Worm (Caenorhabditis elegans): ENCODE measurements around the gene srd-32.

The srd-32 gene

ce11 chrV:4865364-4865763 is at the start of gene srd-32:
TSS of gene srd-32 (plus strand) at chrV:4865664.
- TF ChIP-seq elt-2 (tag; optimal IDR thresholded peaks at IDR 0.05) (no peak), daf-12 (tag; optimal IDR thresholded peaks at IDR 0.05) (no peak), lin-39 (tag; optimal IDR thresholded peaks at IDR 0.05) (no peak), ztf-11 (tag; optimal IDR thresholded peaks at IDR 0.05) (no peak), fkh-2 (tag; optimal IDR thresholded peaks at IDR 0.05) (no peak), nhr-237 (tag; optimal IDR thresholded peaks at IDR 0.05) (no peak), egl-5 (tag; optimal IDR thresholded peaks at IDR 0.05) (no peak), elt-3 (tag; optimal IDR thresholded peaks at IDR 0.05) (no peak), mml-1 (tag; optimal IDR thresholded peaks at IDR 0.05) (no peak), nhr-77 (tag; optimal IDR thresholded peaks at IDR 0.05) (no peak)

DNA sequence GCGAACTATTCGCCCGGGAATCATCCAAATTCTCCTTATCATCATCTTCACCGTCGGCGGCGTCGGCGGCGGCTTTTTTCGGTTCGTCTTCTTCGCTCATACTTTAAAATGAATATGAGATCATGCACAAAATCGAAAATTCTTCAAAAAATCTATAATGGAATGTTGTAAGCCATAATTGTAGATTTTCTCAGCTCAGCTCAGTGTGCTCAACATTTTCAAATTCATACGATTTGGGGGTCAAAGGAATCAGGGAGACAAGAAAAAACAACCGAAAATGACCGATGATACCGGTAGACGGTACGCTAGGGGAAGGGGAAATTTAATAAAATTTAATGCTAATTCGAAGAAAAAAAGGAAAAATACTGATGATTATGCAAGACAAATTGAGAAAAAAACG is 46.9 kb upstream of the srd-32 start, which contains the start of gene ccep-97:
ccep-97 (minus strand) TSS at position 101 of the 400 bp plus-strand sequence.
- TF ChIP-seq nhr-12 (tag; optimal IDR thresholded peaks at IDR 0.05) (no peak), nhr-28 (tag; optimal IDR thresholded peaks at IDR 0.05) (no peak), egl-27 (tag; optimal IDR thresholded peaks at IDR 0.05) (no peak), mml-1 (tag; optimal IDR thresholded peaks at IDR 0.05) (no peak), hmg-11 (tag; optimal IDR thresholded peaks at IDR 0.05) (no peak), nhr-43 (tag; optimal IDR thresholded peaks at IDR 0.05; ENCODE audit: poor library complexity, severe bottlenecking) (no peak), snpc-4 (tag; optimal IDR thresholded peaks at IDR 0.05) (no peak), zag-1 (tag; optimal IDR thresholded peaks at IDR 0.05) (no peak), unc-39 (tag; optimal IDR thresholded peaks at IDR 0.05) (no peak), elt-1 (tag; optimal IDR thresholded peaks at IDR 0.05) (no peak), lin-15B (tag; optimal IDR thresholded peaks at IDR 0.05) (no peak), fos-1 (tag; optimal IDR thresholded peaks at IDR 0.05) (no peak), nhr-25 (tag; optimal IDR thresholded peaks at IDR 0.05) (no peak), nhr-76 (tag; optimal IDR thresholded peaks at IDR 0.05) (no peak), fkh-10 (GFP tag; optimal IDR thresholded peaks at IDR 0.05) (no peak), jun-1 (tag; optimal IDR thresholded peaks at IDR 0.05) (no peak)

- TF ChIP-seq nhr-28 (tag; optimal IDR thresholded peaks at IDR 0.05) (no peak), ama-1 (optimal IDR thresholded peaks at IDR 0.05) (peak; percentile 2), mdl-1 (tag; optimal IDR thresholded peaks at IDR 0.05) (peak; percentile 0), nhr-23 (tag; optimal IDR thresholded peaks at IDR 0.05) (no peak), pqm-1 (tag; optimal IDR thresholded peaks at IDR 0.05) (no peak), zag-1 (tag; optimal IDR thresholded peaks at IDR 0.05) (no peak), nhr-76 (tag; optimal IDR thresholded peaks at IDR 0.05) (no peak), nfya-1 (tag; optimal IDR thresholded peaks at IDR 0.05; ENCODE audit: insufficient read depth) (peak; percentile 16), elt-2 (tag; optimal IDR thresholded peaks at IDR 0.05) (peak; percentile 27), nhr-67 (tag; optimal IDR thresholded peaks at IDR 0.05) (no peak)
These were observed 44.9 kb upstream of the srd-32 start for ce11 chrV:4820601-4821000.

DNA sequence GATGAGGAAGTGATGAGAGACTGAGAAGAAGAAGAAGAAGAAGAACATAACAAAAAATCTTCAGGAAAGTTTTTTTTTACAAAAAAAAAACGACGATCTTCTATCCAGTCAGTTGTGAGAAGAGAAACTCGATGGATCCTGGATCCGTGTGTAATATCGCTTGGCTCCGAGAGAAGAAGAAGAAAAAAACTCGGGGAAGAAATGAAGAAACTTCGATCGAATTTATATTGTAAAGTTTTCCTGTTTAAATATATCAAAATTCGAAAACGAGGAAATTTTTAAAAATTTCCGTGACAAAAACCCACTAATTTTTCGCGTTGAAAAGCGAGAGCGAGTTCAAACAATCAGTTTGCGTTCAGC is 42.2 kb upstream of the srd-32 start, which contains the start of gene adss-1:
adss-1 (minus strand) TSS at position 101 of the 360 bp plus-strand sequence.
- no peak for TF ChIP-seq lsy-12 (tag; optimal IDR thresholded peaks at IDR 0.05)
- TF ChIP-seq zag-1 (tag; optimal IDR thresholded peaks at IDR 0.05), result no peak
- TF ChIP-seq ztf-4 (tag; optimal IDR thresholded peaks at IDR 0.05), result no peak
- TF ChIP-seq lin-39 (tag; optimal IDR thresholded peaks at IDR 0.05), result no peak
- no peak for TF ChIP-seq hmg-11 (tag; optimal IDR thresholded peaks at IDR 0.05)
- no peak for TF ChIP-seq tbx-2 (tag; optimal IDR thresholded peaks at IDR 0.05)
- no peak for TF ChIP-seq nhr-12 (tag; optimal IDR thresholded peaks at IDR 0.05)
- no peak for TF ChIP-seq mml-1 (tag; optimal IDR thresholded peaks at IDR 0.05)
- TF ChIP-seq fos-1 (tag; optimal IDR thresholded peaks at IDR 0.05), result no peak
- no peak for TF ChIP-seq nhr-237 (tag; optimal IDR thresholded peaks at IDR 0.05)
- TF ChIP-seq nhr-43 (tag; optimal IDR thresholded peaks at IDR 0.05; ENCODE audit: poor library complexity, severe bottlenecking), result no peak
- no peak for TF ChIP-seq ceh-82 (tag; optimal IDR thresholded peaks at IDR 0.05)
- no peak for TF ChIP-seq R02D3.7 (tag; optimal IDR thresholded peaks at IDR 0.05)
- no peak for TF ChIP-seq fkh-10 (GFP tag; optimal IDR thresholded peaks at IDR 0.05)
- no peak for TF ChIP-seq nhr-25 (tag; optimal IDR thresholded peaks at IDR 0.05)
- no peak for TF ChIP-seq ZK546.5 (tag; optimal IDR thresholded peaks at IDR 0.05)

All from whole organism, L3 larva.